Fruit fly (Drosophila melanogaster): ENCODE measurements around the gene CG14000.

DNA sequence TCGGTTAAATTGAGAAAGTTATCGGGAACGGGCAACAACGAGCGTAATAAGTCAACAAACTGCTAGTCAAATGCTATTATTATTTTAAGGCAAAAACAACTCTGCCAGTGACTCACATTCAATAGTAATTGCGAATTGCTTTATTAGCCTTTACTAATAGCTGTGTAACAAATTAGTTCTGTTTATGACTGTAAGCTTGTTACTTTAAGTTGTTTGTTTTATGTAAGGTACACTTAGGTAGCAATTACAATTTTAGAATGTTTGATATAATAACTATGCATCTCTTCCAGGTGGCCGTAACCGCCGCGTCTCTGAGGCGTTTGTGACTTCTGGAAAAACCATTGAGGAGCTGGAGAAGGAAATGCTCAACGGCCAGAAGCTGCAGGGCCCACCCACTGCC lies 36.6 kb upstream of the CG14000 start:
- TF ChIP-seq CG32121 (GFP tag; IDR thresholded peaks at IDR 0.05) (no peak), EcR (GFP tag; optimal IDR thresholded peaks at IDR 0.05) (no peak), CG34367 (tag; optimal IDR thresholded peaks at IDR 0.05) (no peak)

All from whole organism, pupa.